Worm (Caenorhabditis elegans) whole organism, L2 larva: ENCODE data around the gene ced-8.

ENCODE experiments used
- ama-1 ChIP-seq: fragments of 150-350 bp; optimal IDR thresholded peaks from 2 replicates; lab custom pipeline; 2018; ENCODE audit warnings: inconsistent platforms
- ceh-82 ChIP-seq: fragments of 150-350 bp; optimal IDR thresholded peaks from 2 replicates; lab custom pipeline; 2014; ENCODE audit warnings: missing biosample characterization, missing genetic modification characterization
- egl-27 ChIP-seq: sonication (generic microtip); optimal IDR thresholded peaks from 3 replicates; lab custom pipeline; 2017; ENCODE audit warnings: missing biosample characterization, missing genetic modification reagents, missing genetic modification characterization
- lin-13 ChIP-seq: fragments of 150-350 bp; optimal IDR thresholded peaks from 2 replicates; lab custom pipeline; 2014; ENCODE audit warnings: missing biosample characterization, missing genetic modification reagents, missing genetic modification characterization
- mab-5 ChIP-seq: fragments of 150-350 bp; optimal IDR thresholded peaks from 2 replicates; lab custom pipeline; 2014; ENCODE audit warnings: missing biosample characterization, missing genetic modification characterization
- nhr-6 ChIP-seq: fragments of 150-350 bp; optimal IDR thresholded peaks from 2 replicates; lab custom pipeline; 2014; ENCODE audit warnings: missing biosample characterization, missing genetic modification characterization
- skn-1 ChIP-seq: sonication (generic microtip); optimal IDR thresholded peaks from 2 replicates; lab custom pipeline; 2017; ENCODE audit warnings: missing biosample characterization, missing genetic modification characterization
- unc-55 ChIP-seq: fragments of 150-350 bp; sonication (generic microtip); optimal IDR thresholded peaks from 3 replicates; lab custom pipeline; 2014; ENCODE audit warnings: missing biosample characterization, missing genetic modification reagents, missing genetic modification characterization
- zag-1 ChIP-seq: fragments of 150-350 bp; optimal IDR thresholded peaks from 2 replicates; lab custom pipeline; 2014; ENCODE audit warnings: missing biosample characterization, missing genetic modification characterization
- ztf-4 ChIP-seq: fragments of 150-350 bp; optimal IDR thresholded peaks from 2 replicates; lab custom pipeline; 2014; ENCODE audit warnings: missing biosample characterization, missing genetic modification characterization

ce11 chrX:8424286-8424685 lies 7.6 kb upstream of the ced-8 start:
- TF ChIP-seq unc-55 (GFP tag; lab: Kevin White, UChicago): no peak
- no peak for TF ChIP-seq ztf-4 (tag; lab: Kevin White, UChicago)
- TF ChIP-seq ceh-82 (tag; lab: Kevin White, UChicago): no peak
- TF ChIP-seq ama-1 (lab: Kevin White, UChicago): no peak
- TF ChIP-seq egl-27: no peak
- TF ChIP-seq lin-13: no peak
- no peak for TF ChIP-seq skn-1 (tag; lab: Kevin White, UChicago)
- TF ChIP-seq mab-5 (tag; lab: Kevin White, UChicago): no peak
- TF ChIP-seq nhr-6 (tag; lab: Kevin White, UChicago): no peak
- TF ChIP-seq zag-1 (tag; lab: Kevin White, UChicago): no peak
